Worm (Caenorhabditis elegans) whole organism, L2 larva: ENCODE measurements around the gene Y75B7AL.2.

Experiments used
- C34F6.9 ChIP-seq: fragments of 150-350 bp; optimal IDR thresholded peaks from 2 replicates; lab custom pipeline; 2014; ENCODE audit warnings: missing biosample characterization, missing genetic modification characterization
- F13H6.1 ChIP-seq: sonication (generic microtip); optimal IDR thresholded peaks from 2 replicates; lab custom pipeline; 2016; ENCODE audit warnings: missing genetic modification characterization, missing compliant biosample characterization
- R02D3.7 ChIP-seq: fragments of 150-350 bp; optimal IDR thresholded peaks from 2 replicates; lab custom pipeline; 2014; ENCODE audit warnings: missing biosample characterization, missing genetic modification characterization
- Y55F3AM.14 ChIP-seq: fragments of 200-800 bp; sonication (Bioruptor generic); optimal IDR thresholded peaks from 2 replicates; lab custom pipeline; 2018; ENCODE audit warnings: mild to moderate bottlenecking, missing genetic modification characterization, missing compliant biosample characterization
- ZK546.5 ChIP-seq: sonication (generic microtip); optimal IDR thresholded peaks from 2 replicates; lab custom pipeline; 2017; ENCODE audit warnings: missing biosample characterization, missing genetic modification characterization
- ceh-16 ChIP-seq: fragments of 150-350 bp; optimal IDR thresholded peaks from 2 replicates; lab custom pipeline; 2014; ENCODE audit warnings: missing biosample characterization, missing genetic modification characterization
- crh-2 ChIP-seq: sonication (generic microtip); optimal IDR thresholded peaks from 2 replicates; lab custom pipeline; 2017; ENCODE audit warnings: missing biosample characterization, missing genetic modification characterization
- dmd-4 ChIP-seq: sonication (generic microtip); optimal IDR thresholded peaks from 2 replicates; lab custom pipeline; 2017; ENCODE audit warnings: missing biosample characterization, missing genetic modification characterization
- egl-27 ChIP-seq: sonication (generic microtip); optimal IDR thresholded peaks from 3 replicates; lab custom pipeline; 2017; ENCODE audit warnings: missing biosample characterization, missing genetic modification reagents, missing genetic modification characterization
- elt-1 ChIP-seq: fragments of 150-350 bp; optimal IDR thresholded peaks from 2 replicates; lab custom pipeline; 2014; ENCODE audit warnings: missing biosample characterization, missing genetic modification characterization
- elt-3 ChIP-seq: sonication (generic microtip); optimal IDR thresholded peaks from 2 replicates; lab custom pipeline; 2017; ENCODE audit warnings: missing biosample characterization, missing genetic modification characterization
- fos-1 ChIP-seq: fragments of 150-350 bp; optimal IDR thresholded peaks from 2 replicates; lab custom pipeline; 2014; ENCODE audit warnings: missing biosample characterization, missing genetic modification characterization
- gmeb-1 ChIP-seq: fragments of 150-350 bp; optimal IDR thresholded peaks from 2 replicates; lab custom pipeline; 2014; ENCODE audit warnings: missing biosample characterization, missing genetic modification characterization
- lin-11 ChIP-seq: fragments of 150-350 bp; sonication (generic microtip); optimal IDR thresholded peaks from 2 replicates; lab custom pipeline; 2014; ENCODE audit warnings: missing biosample characterization, missing genetic modification characterization, inconsistent platforms, mixed read lengths
- lin-13 ChIP-seq: fragments of 150-350 bp; optimal IDR thresholded peaks from 2 replicates; lab custom pipeline; 2014; ENCODE audit warnings: missing biosample characterization, missing genetic modification reagents, missing genetic modification characterization
- lsy-2 ChIP-seq, 2 experiments: fragments of 150-350 bp in 1 of 2; sonication (generic microtip) in 1 of 2; optimal IDR thresholded peaks; 2 replicates each; lab custom pipeline; 2014 to 2017; ENCODE audit warnings: missing biosample characterization in 2 of 2, missing genetic modification characterization in 2 of 2
- mab-5 ChIP-seq: fragments of 150-350 bp; optimal IDR thresholded peaks from 2 replicates; lab custom pipeline; 2014; ENCODE audit warnings: missing biosample characterization, missing genetic modification characterization
- mbf-1 ChIP-seq: sonication (generic microtip); optimal IDR thresholded peaks from 2 replicates; lab custom pipeline; 2017; ENCODE audit warnings: missing biosample characterization, missing genetic modification characterization
- mdl-1 ChIP-seq, 2 experiments: fragments of 150-350 bp in 1 of 2; sonication (generic microtip) in 1 of 2; optimal IDR thresholded peaks; 2 replicates each; lab custom pipeline; 2017; ENCODE audit warnings: missing biosample characterization in 2 of 2, missing genetic modification characterization in 2 of 2
- nhr-11 ChIP-seq: fragments of 150-350 bp; optimal IDR thresholded peaks from 2 replicates; lab custom pipeline; 2014; ENCODE audit warnings: missing biosample characterization, missing genetic modification characterization
- nhr-12 ChIP-seq: fragments of 150-350 bp; optimal IDR thresholded peaks from 2 replicates; lab custom pipeline; 2014; ENCODE audit warnings: missing biosample characterization, missing genetic modification characterization
- nhr-21 ChIP-seq: fragments of 150-350 bp; optimal IDR thresholded peaks from 2 replicates; lab custom pipeline; 2014; ENCODE audit warnings: missing biosample characterization, missing genetic modification characterization
- nhr-25 ChIP-seq: fragments of 150-350 bp; sonication (generic microtip); optimal IDR thresholded peaks from 3 replicates; lab custom pipeline; 2014; ENCODE audit warnings: missing biosample characterization, missing genetic modification characterization
- nhr-77 ChIP-seq: fragments of 150-350 bp; optimal IDR thresholded peaks from 2 replicates; lab custom pipeline; 2014; ENCODE audit warnings: missing biosample characterization, missing genetic modification characterization
- peb-1 ChIP-seq: fragments of 150-350 bp; optimal IDR thresholded peaks from 2 replicates; lab custom pipeline; 2014; ENCODE audit warnings: missing biosample characterization, missing genetic modification characterization
- sem-4 ChIP-seq: fragments of 150-350 bp; optimal IDR thresholded peaks from 2 replicates; lab custom pipeline; 2014; ENCODE audit warnings: missing biosample characterization, missing genetic modification reagents, missing genetic modification characterization
- skn-1 ChIP-seq: sonication (generic microtip); optimal IDR thresholded peaks from 2 replicates; lab custom pipeline; 2017; ENCODE audit warnings: missing biosample characterization, missing genetic modification characterization
- sma-9 ChIP-seq, 2 experiments: fragments of 150-350 bp in 1 of 2; sonication (generic microtip) in 1 of 2; optimal IDR thresholded peaks; 2 replicates each; lab custom pipeline; 2014 to 2016; ENCODE audit warnings: missing genetic modification characterization in 2 of 2, mild to moderate bottlenecking in 1 of 2, missing biosample characterization in 1 of 2, missing compliant biosample characterization in 1 of 2, missing genetic modification reagents in 1 of 2, moderate library complexity in 1 of 2
- snpc-4 ChIP-seq: fragments of 150-350 bp; optimal IDR thresholded peaks from 2 replicates; lab custom pipeline; 2014; ENCODE audit warnings: missing biosample characterization, missing genetic modification characterization
- unc-39 ChIP-seq: fragments of 150-350 bp; optimal IDR thresholded peaks from 2 replicates; lab custom pipeline; 2014; ENCODE audit warnings: missing biosample characterization, missing genetic modification characterization
- unc-55 ChIP-seq: fragments of 150-350 bp; sonication (generic microtip); optimal IDR thresholded peaks from 3 replicates; lab custom pipeline; 2014; ENCODE audit warnings: missing biosample characterization, missing genetic modification reagents, missing genetic modification characterization
- unc-62 ChIP-seq: fragments of 150-350 bp; optimal IDR thresholded peaks from 2 replicates; lab custom pipeline; 2014; ENCODE audit warnings: missing biosample characterization, missing genetic modification reagents, missing genetic modification characterization
- zag-1 ChIP-seq: fragments of 150-350 bp; optimal IDR thresholded peaks from 2 replicates; lab custom pipeline; 2014; ENCODE audit warnings: missing biosample characterization, missing genetic modification characterization
- ztf-1 ChIP-seq: fragments of 200-800 bp; sonication (Bioruptor generic); conservative IDR thresholded peaks from 2 replicates; pipeline ENCODE4 v1.3.6; 2022; ENCODE audit warnings: missing genetic modification characterization, missing compliant biosample characterization
- ztf-11 ChIP-seq: sonication (generic microtip); optimal IDR thresholded peaks from 2 replicates; lab custom pipeline; 2017; ENCODE audit warnings: missing biosample characterization, missing genetic modification characterization
- ztf-4 ChIP-seq: fragments of 150-350 bp; optimal IDR thresholded peaks from 2 replicates; lab custom pipeline; 2014; ENCODE audit warnings: missing biosample characterization, missing genetic modification characterization

Y75B7AL.2 gene

DNA sequence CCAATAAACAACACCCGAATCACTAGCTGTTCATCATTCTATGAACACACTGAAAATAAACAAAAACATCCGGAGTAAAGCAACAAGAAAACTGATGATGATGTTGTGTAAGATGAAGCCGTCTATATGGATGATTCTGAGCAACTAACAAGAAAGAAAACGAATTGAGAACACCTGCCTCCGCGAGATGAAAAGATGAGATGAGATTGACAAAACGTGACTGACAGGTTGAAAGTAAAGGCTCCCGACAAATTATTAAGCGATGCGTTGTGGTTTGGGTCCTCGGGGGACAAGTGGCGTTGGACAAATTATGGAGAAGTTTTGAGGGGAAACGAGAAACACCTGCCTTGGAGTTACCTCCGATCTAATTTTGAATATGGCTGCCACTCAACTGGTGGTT is 31.9 kb downstream of the Y75B7AL.2 start:
- TF ChIP-seq gmeb-1 (tag; lab: Kevin White, UChicago) (no peak), egl-27 (tag; lab: Kevin White, UChicago) (no peak), R02D3.7 (no peak), mab-5 (tag; lab: Kevin White, UChicago) (no peak), sem-4 (tag; lab: Kevin White, UChicago) (no peak), zag-1 (tag; lab: Kevin White, UChicago) (no peak), sma-9 (GFP tag; optimal IDR thresholded peaks at IDR 0.05; lab: Kevin White, UChicago) (no peak), sma-9 (tag; optimal IDR thresholded peaks at IDR 0.05; lab: Kevin White, UChicago) (no peak), unc-55 (GFP tag; lab: Kevin White, UChicago) (no peak)

DNA sequence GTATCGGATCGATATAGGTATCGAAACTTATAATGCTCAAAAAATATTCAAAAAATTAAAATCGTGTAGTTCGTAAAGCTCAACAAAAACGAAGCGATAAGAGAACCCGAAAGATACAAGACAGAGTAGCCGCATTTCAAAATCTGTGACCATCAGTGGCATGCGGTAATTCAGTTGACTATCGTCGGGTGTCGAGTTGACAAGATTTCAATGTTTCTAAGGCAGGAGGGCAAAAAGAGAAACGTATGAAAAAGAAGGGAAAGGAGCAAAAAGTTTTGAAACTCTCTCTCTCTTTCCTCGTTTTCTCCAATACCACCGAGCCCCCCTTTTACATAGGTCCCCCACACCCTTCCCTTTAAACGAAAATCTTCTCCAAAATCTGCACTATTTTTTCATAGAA is 36.2 kb downstream of the Y75B7AL.2 start:
- TF ChIP-seq peb-1 (tag; lab: Kevin White, UChicago) (no peak), elt-1 (no peak)
- TF ChIP-seq, all 48 proteins: peak for 0

DNA sequence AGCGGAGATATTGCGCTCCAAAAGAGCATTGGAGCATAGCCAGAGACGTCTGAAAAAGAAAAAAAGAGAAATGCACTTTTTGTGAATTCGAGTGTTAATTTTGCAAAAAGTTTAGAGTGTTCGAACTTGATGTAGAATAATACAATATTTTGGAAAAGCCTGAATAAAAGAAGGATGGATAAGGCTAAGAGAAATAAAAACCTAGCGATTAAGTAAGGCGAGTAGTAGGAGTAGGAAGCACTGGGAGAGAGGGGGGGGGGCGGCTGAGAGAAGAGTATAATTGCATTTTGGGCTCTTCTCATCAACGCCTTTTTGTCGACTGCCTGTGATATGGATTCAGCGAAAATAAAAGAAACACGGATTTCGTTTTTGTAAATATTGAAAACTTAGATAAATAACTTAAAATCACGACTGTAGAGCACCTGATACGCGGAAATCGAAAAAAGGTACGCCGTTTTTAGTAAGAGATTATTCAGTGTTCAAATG is 40.0 kb downstream of the Y75B7AL.2 start, which contains the start of gene F16B3.3:
F16B3.3 (minus strand) TSS at position 51 of the 486 bp plus-strand sequence.
- TF ChIP-seq nhr-21 (tag; lab: Kevin White, UChicago): no peak
- TF ChIP-seq ztf-11: no peak
- TF ChIP-seq fos-1 (tag; lab: Kevin White, UChicago): no peak
- no peak for TF ChIP-seq peb-1 (tag; lab: Kevin White, UChicago)
- no peak for TF ChIP-seq dmd-4 (tag; lab: Kevin White, UChicago)
- TF ChIP-seq crh-2: no peak
- TF ChIP-seq unc-55 (GFP tag; lab: Kevin White, UChicago): no peak
- TF ChIP-seq snpc-4 (tag; lab: Kevin White, UChicago): no peak
- TF ChIP-seq mbf-1 (tag; lab: Kevin White, UChicago): no peak
- no peak for TF ChIP-seq F13H6.1 (tag; lab: Kevin White, UChicago)
- TF ChIP-seq zag-1 (tag; lab: Kevin White, UChicago): no peak
- no peak for TF ChIP-seq elt-3 (tag; lab: Kevin White, UChicago)
- no peak for TF ChIP-seq nhr-12 (tag; lab: Kevin White, UChicago)
- TF ChIP-seq mdl-1 (tag; optimal IDR thresholded peaks at IDR 0.05; lab: Kevin White, UChicago): no peak

ce11 chrV:1314819-1315218 is 43.1 kb downstream of the Y75B7AL.2 start, which contains the start of gene F16B3.2:
Gene F16B3.2 (plus strand): TSS chrV:1315119.
- TF ChIP-seq unc-39 (tag; lab: Kevin White, UChicago) (no peak), skn-1 (no peak), lsy-2 (tag; optimal IDR thresholded peaks at IDR 0.05; lab: Kevin White, UChicago) (no peak), Y55F3AM.14 (GFP tag; lab: Kevin White, UChicago) (no peak), lin-13 (GFP tag; lab: Kevin White, UChicago) (no peak), fos-1 (tag; lab: Kevin White, UChicago) (no peak), ztf-1 (no peak), mab-5 (tag; lab: Kevin White, UChicago) (no peak), unc-62 (GFP tag; lab: Kevin White, UChicago) (no peak), lin-11 (tag; lab: Kevin White, UChicago) (no peak)

- no peak for TF ChIP-seq mdl-1 (tag; optimal IDR thresholded peaks at IDR 0.05; lab: Kevin White, UChicago)
- TF ChIP-seq ZK546.5 (tag; lab: Kevin White, UChicago): no peak
- TF ChIP-seq C34F6.9: no peak
- no peak for TF ChIP-seq mab-5 (tag; lab: Kevin White, UChicago)
- no peak for TF ChIP-seq nhr-77 (tag; lab: Kevin White, UChicago)
- TF ChIP-seq ceh-16 (tag; lab: Kevin White, UChicago): no peak
- no peak for TF ChIP-seq nhr-11
- no peak for TF ChIP-seq skn-1
- TF ChIP-seq ztf-4: no peak
- TF ChIP-seq Y55F3AM.14 (GFP tag; lab: Kevin White, UChicago): no peak
- no peak for TF ChIP-seq nhr-25 (tag; lab: Kevin White, UChicago)
- TF ChIP-seq F13H6.1 (tag; lab: Kevin White, UChicago): no peak
- no peak for TF ChIP-seq lin-11 (tag; lab: Kevin White, UChicago)
Observed at ce11 chrV:1313274-1313673, 44.7 kb downstream of the Y75B7AL.2 start.
